Worm (Caenorhabditis elegans) whole organism, L4 larva: ENCODE measurements around the gene dnj-20.
A peak's percentile ranks its signal among the peaks of the same experiment; 100 is the strongest.

Experiments used
- F37D6.2 ChIP-seq: sonication (generic microtip); optimal IDR thresholded peaks from 2 replicates; lab custom pipeline; 2016; ENCODE audit warnings: mild to moderate bottlenecking, missing genetic modification characterization, missing compliant biosample characterization
- F44E2.7 ChIP-seq: fragments of 200-800 bp; sonication (Bioruptor generic); IDR thresholded peaks from 2 replicates; pipeline ENCODE4 v2.1.2; 2022; ENCODE audit warnings: missing genetic modification characterization, missing compliant biosample characterization
- T20F7.1 ChIP-seq: fragments of 200-800 bp; sonication (Bioruptor generic); optimal IDR thresholded peaks from 2 replicates; lab custom pipeline; 2018; ENCODE audit warnings: mild to moderate bottlenecking, missing genetic modification characterization, missing compliant biosample characterization
- Y105C5A.15 ChIP-seq: fragments of 200-800 bp; sonication (Bioruptor generic); IDR thresholded peaks from 2 replicates; pipeline ENCODE4 v1.3.6; 2022; ENCODE audit warnings: missing genetic modification characterization, missing compliant biosample characterization
- Y48G9A.11 ChIP-seq: fragments of 200-800 bp; sonication (Bioruptor generic); IDR thresholded peaks from 2 replicates; pipeline ENCODE4 v1.3.6; 2022; ENCODE audit warnings: missing genetic modification reagents, missing genetic modification characterization, missing compliant biosample characterization
- ZK546.5 ChIP-seq, 2 experiments: sonication (generic microtip); optimal IDR thresholded peaks; 2 replicates each; lab custom pipeline; 2017; ENCODE audit warnings: missing biosample characterization in 2 of 2, missing genetic modification characterization in 2 of 2
- aha-1 ChIP-seq: fragments of 150-350 bp; peaks from one replicate; lab custom pipeline; 2014; ENCODE audit warnings: missing biosample characterization, missing genetic modification characterization
- aly-2 ChIP-seq: sonication (generic microtip); optimal IDR thresholded peaks from 2 replicates; lab custom pipeline; 2018; ENCODE audit warnings: missing biosample characterization, missing genetic modification characterization
- arid-1 ChIP-seq: fragments of 200-800 bp; sonication (Bioruptor generic); conservative IDR thresholded peaks from 2 replicates; pipeline ENCODE4 v1.3.6; 2022; ENCODE audit warnings: missing genetic modification reagents, missing genetic modification characterization, missing compliant biosample characterization
- attf-4 ChIP-seq: sonication (generic microtip); optimal IDR thresholded peaks from 3 replicates; lab custom pipeline; 2017; ENCODE audit warnings: missing biosample characterization, missing genetic modification characterization
- ceh-20 ChIP-seq: fragments of 200-800 bp; sonication (Bioruptor generic); IDR thresholded peaks from 2 replicates; pipeline ENCODE4 v1.3.6; 2022; ENCODE audit warnings: missing genetic modification reagents, missing genetic modification characterization, missing compliant biosample characterization
- ceh-44 ChIP-seq: fragments of 200-800 bp; sonication (Bioruptor generic); IDR thresholded peaks from 2 replicates; pipeline ENCODE4 v1.3.6; 2022; ENCODE audit warnings: missing genetic modification reagents, missing genetic modification characterization, missing compliant biosample characterization
- ceh-82 ChIP-seq: sonication (generic microtip); optimal IDR thresholded peaks from 2 replicates; lab custom pipeline; 2017; ENCODE audit warnings: missing biosample characterization, missing genetic modification characterization
- ces-1 ChIP-seq: fragments of 150-350 bp; sonication (generic microtip); optimal IDR thresholded peaks from 4 replicates; lab custom pipeline; 2014; ENCODE audit warnings: missing biosample characterization, missing genetic modification reagents, missing genetic modification characterization
- cey-2 ChIP-seq: sonication (generic microtip); optimal IDR thresholded peaks from 3 replicates; lab custom pipeline; 2017; ENCODE audit warnings: missing genetic modification characterization, mild to moderate bottlenecking, missing compliant biosample characterization, antibody characterized with exemption, borderline replicate concordance; ENCODE audit not compliant: insufficient read depth
- ctbp-1 ChIP-seq: fragments of 200-800 bp; sonication (Bioruptor generic); IDR thresholded peaks from 2 replicates; pipeline ENCODE4 v1.3.6; 2022; ENCODE audit warnings: missing genetic modification reagents, missing genetic modification characterization, missing compliant biosample characterization
- daf-16 ChIP-seq, 3 experiments: sonication (generic microtip); optimal IDR thresholded peaks; 2 replicates each; lab custom pipeline; 2016 to 2017; ENCODE audit warnings: missing genetic modification characterization in 3 of 3, missing genetic modification reagents in 3 of 3, mild to moderate bottlenecking in 2 of 3, missing compliant biosample characterization in 2 of 3, missing biosample characterization in 1 of 3, moderate library complexity in 1 of 3
- daf-19 ChIP-seq: fragments of 200-800 bp; sonication (Bioruptor generic); conservative IDR thresholded peaks from 2 replicates; pipeline ENCODE4 v1.3.6; 2022; ENCODE audit warnings: missing genetic modification characterization, missing compliant biosample characterization
- daf-8 ChIP-seq: fragments of 200-800 bp; sonication (Bioruptor generic); IDR thresholded peaks from 2 replicates; pipeline ENCODE4 v1.3.6; 2022; ENCODE audit warnings: missing genetic modification characterization, missing compliant biosample characterization
- dmd-6 ChIP-seq: fragments of 200-800 bp; sonication (Bioruptor generic); IDR thresholded peaks from 2 replicates; pipeline ENCODE4 v1.3.6; 2022; ENCODE audit warnings: missing genetic modification reagents, missing genetic modification characterization, missing compliant biosample characterization
- dmd-9 ChIP-seq: fragments of 200-800 bp; sonication (Bioruptor generic); IDR thresholded peaks from 2 replicates; pipeline ENCODE4 v1.3.6; 2022; ENCODE audit warnings: missing genetic modification reagents, missing genetic modification characterization, missing compliant biosample characterization
- duxl-1 ChIP-seq: sonication (generic microtip); optimal IDR thresholded peaks from 2 replicates; lab custom pipeline; 2016; ENCODE audit warnings: mild to moderate bottlenecking, missing genetic modification characterization, moderate library complexity, missing compliant biosample characterization; ENCODE audit not compliant: poor library complexity
- dve-1 ChIP-seq: sonication (generic microtip); optimal IDR thresholded peaks from 2 replicates; lab custom pipeline; 2017; ENCODE audit warnings: antibody characterized with exemption, mild to moderate bottlenecking, missing genetic modification characterization, missing compliant biosample characterization; ENCODE audit not compliant: insufficient read depth
- egl-43 ChIP-seq: fragments of 200-800 bp; sonication (Bioruptor generic); IDR thresholded peaks from 2 replicates; pipeline ENCODE4 v1.3.6; 2022; ENCODE audit warnings: missing genetic modification reagents, missing genetic modification characterization, missing compliant biosample characterization
- hif-1 ChIP-seq, 2 experiments: sonication (generic microtip); optimal IDR thresholded peaks; 2 replicates each; lab custom pipeline; 2016 to 2017; ENCODE audit warnings: missing compliant biosample characterization in 2 of 2, missing genetic modification characterization in 2 of 2, missing genetic modification reagents in 2 of 2, missing genotype in 2 of 2, mild to moderate bottlenecking in 1 of 2
- hlh-11 ChIP-seq: fragments of 200-800 bp; sonication (Bioruptor generic); optimal IDR thresholded peaks from 2 replicates; lab custom pipeline; 2018; ENCODE audit warnings: mild to moderate bottlenecking, missing genetic modification characterization, missing compliant biosample characterization
- hlh-30 ChIP-seq: sonication (generic microtip); optimal IDR thresholded peaks from 2 replicates; lab custom pipeline; 2017; ENCODE audit warnings: antibody characterized with exemption, mild to moderate bottlenecking, missing genetic modification characterization, missing compliant biosample characterization; ENCODE audit not compliant: insufficient read depth
- lir-3 ChIP-seq: sonication (generic microtip); optimal IDR thresholded peaks from 2 replicates; lab custom pipeline; 2016; ENCODE audit warnings: mild to moderate bottlenecking, missing genetic modification characterization, missing compliant biosample characterization
- madf-9 ChIP-seq: fragments of 200-800 bp; sonication (Bioruptor generic); conservative IDR thresholded peaks from 2 replicates; pipeline ENCODE4 v1.3.6; 2022; ENCODE audit warnings: missing genetic modification reagents, missing genetic modification characterization, missing compliant biosample characterization
- mdl-1 ChIP-seq, 2 experiments: fragments of 150-350 bp in 1 of 2; sonication (generic microtip) in 1 of 2; optimal IDR thresholded peaks; 2 replicates each; lab custom pipeline; 2014 to 2017; ENCODE audit warnings: missing biosample characterization in 2 of 2, missing genetic modification characterization in 2 of 2
- mdt-29 ChIP-seq: fragments of 200-800 bp; sonication (Bioruptor generic); IDR thresholded peaks from 2 replicates; pipeline ENCODE4 v1.3.6; 2022; ENCODE audit warnings: missing genetic modification reagents, missing genetic modification characterization, missing compliant biosample characterization
- mep-1 ChIP-seq: fragments of 150-350 bp; sonication (generic microtip); optimal IDR thresholded peaks from 3 replicates; lab custom pipeline; 2014; ENCODE audit warnings: missing biosample characterization, missing genetic modification characterization
- mes-2 ChIP-seq: sonication (generic microtip); optimal IDR thresholded peaks from 2 replicates; lab custom pipeline; 2016; ENCODE audit warnings: missing genotype, mild to moderate bottlenecking, missing genetic modification characterization, missing compliant biosample characterization; ENCODE audit not compliant: poor library complexity, severe bottlenecking
- nhr-10 ChIP-seq: fragments of 150-350 bp; optimal IDR thresholded peaks from 2 replicates; lab custom pipeline; 2014; ENCODE audit warnings: missing biosample characterization, missing genetic modification characterization
- nhr-102 ChIP-seq: sonication (generic microtip); optimal IDR thresholded peaks from 2 replicates; lab custom pipeline; 2016; ENCODE audit warnings: mild to moderate bottlenecking, missing genetic modification characterization, moderate library complexity, missing compliant biosample characterization
- nhr-11 ChIP-seq: fragments of 150-350 bp; optimal IDR thresholded peaks from 2 replicates; lab custom pipeline; 2014; ENCODE audit warnings: missing biosample characterization, missing genetic modification characterization
- nhr-111 ChIP-seq: fragments of 200-800 bp; sonication (Bioruptor generic); optimal IDR thresholded peaks from 2 replicates; lab custom pipeline; 2018; ENCODE audit warnings: mild to moderate bottlenecking, missing genetic modification characterization, missing compliant biosample characterization
- nhr-28 ChIP-seq: fragments of 150-350 bp; optimal IDR thresholded peaks from 2 replicates; lab custom pipeline; 2014; ENCODE audit warnings: missing biosample characterization, missing genetic modification characterization
- nhr-76 ChIP-seq: fragments of 150-350 bp; optimal IDR thresholded peaks from 2 replicates; lab custom pipeline; 2014; ENCODE audit warnings: missing biosample characterization, missing genetic modification characterization
- rbr-2 ChIP-seq: sonication (generic microtip); optimal IDR thresholded peaks from 2 replicates; lab custom pipeline; 2016; ENCODE audit warnings: missing genotype, missing genetic modification characterization, missing compliant biosample characterization
- saeg-2 ChIP-seq: fragments of 200-800 bp; sonication (Bioruptor generic); IDR thresholded peaks from 2 replicates; pipeline ENCODE4 v1.3.6; 2022; ENCODE audit warnings: missing genetic modification reagents, missing genetic modification characterization, missing compliant biosample characterization
- sdz-12 ChIP-seq: fragments of 200-800 bp; sonication (Bioruptor generic); optimal IDR thresholded peaks from 2 replicates; lab custom pipeline; 2018; ENCODE audit warnings: mild to moderate bottlenecking, missing genetic modification characterization, missing compliant biosample characterization
- set-16 ChIP-seq: fragments of 200-800 bp; sonication (Bioruptor generic); IDR thresholded peaks from 2 replicates; pipeline ENCODE4 v1.3.6; 2022; ENCODE audit warnings: missing genetic modification reagents, missing genetic modification characterization, missing compliant biosample characterization
- snpc-4 ChIP-seq: fragments of 150-350 bp; optimal IDR thresholded peaks from 2 replicates; lab custom pipeline; 2014; ENCODE audit warnings: missing biosample characterization, missing genetic modification characterization
- spr-1 ChIP-seq: sonication (generic microtip); optimal IDR thresholded peaks from 2 replicates; lab custom pipeline; 2016; ENCODE audit warnings: mild to moderate bottlenecking, missing genetic modification characterization, missing compliant biosample characterization
- spr-3 ChIP-seq: fragments of 200-800 bp; sonication (Bioruptor generic); optimal IDR thresholded peaks from 2 replicates; lab custom pipeline; 2018; ENCODE audit warnings: mild to moderate bottlenecking, missing genetic modification characterization, missing compliant biosample characterization
- tag-97 ChIP-seq: fragments of 200-800 bp; sonication (Bioruptor generic); IDR thresholded peaks from 2 replicates; pipeline ENCODE4 v1.3.6; 2022; ENCODE audit warnings: missing genetic modification characterization, missing compliant biosample characterization
- zfp-2 ChIP-seq: sonication (generic microtip); optimal IDR thresholded peaks from 2 replicates; lab custom pipeline; 2016; ENCODE audit warnings: mild to moderate bottlenecking, missing genetic modification characterization, missing compliant biosample characterization
- zip-11 ChIP-seq: fragments of 200-800 bp; sonication (Bioruptor generic); IDR thresholded peaks from 2 replicates; pipeline ENCODE4 v1.3.6; 2022; ENCODE audit warnings: missing genetic modification characterization, missing compliant biosample characterization
- zip-2 ChIP-seq: fragments of 150-350 bp; optimal IDR thresholded peaks from 2 replicates; lab custom pipeline; 2014; ENCODE audit warnings: missing biosample characterization, missing genetic modification characterization

The dnj-20 gene

ce11 chrII:9591071-9591470 is 32.9 kb downstream of the dnj-20 start, which contains the start of the genes E02H1.1 and tag-124 (continued):
- TF ChIP-seq nhr-102 (tag; lab: Kevin White, UChicago) (peak; percentile 48), dmd-6 (GFP tag; lab: Robert Waterston, UW) (peak; percentile 73), nhr-11 (tag; lab: Kevin White, UChicago) (peak; percentile 87), mdt-29 (no peak), zfp-2 (no peak), nhr-111 (GFP tag; lab: Kevin White, UChicago) (no peak), ceh-82 (tag; lab: Kevin White, UChicago) (no peak), ZK546.5 (tag; optimal IDR thresholded peaks at IDR 0.05; lab: Kevin White, UChicago) (no peak), Y48G9A.11 (GFP tag; lab: Robert Waterston, UW) (peak; percentile 70; the same call in 1 of the 2 replicates), ctbp-1 (GFP tag; lab: Robert Waterston, UW) (0 out of 2 replicates have a peak, but pooled peaks have one; percentile 31), ceh-44 (GFP tag; lab: Robert Waterston, UW) (no peak), nhr-28 (tag; lab: Kevin White, UChicago) (peak; percentile 35), snpc-4 (tag; lab: Kevin White, UChicago) (no peak), hlh-11 (tag; lab: Kevin White, UChicago) (peak; percentile 33), hif-1 (tag; optimal IDR thresholded peaks at IDR 0.05; lab: Kevin White, UChicago) (peak in 1 of 2 experiments; percentile 90), daf-16 (GFP tag; optimal IDR thresholded peaks at IDR 0.05; lab: Kevin White, UChicago) (peak in 1 of 2 experiments; percentile 11), daf-16 (tag; optimal IDR thresholded peaks at IDR 0.05; lab: Kevin White, UChicago) (peak; percentile 23), daf-8 (no peak), lir-3 (tag; lab: Kevin White, UChicago) (no peak), ceh-20 (GFP tag; lab: Robert Waterston, UW) (peak; percentile 49; the same call in 1 of the 2 replicates), mes-2 (tag; lab: Kevin White, UChicago) (peak; percentile 99), T20F7.1 (GFP tag; lab: Kevin White, UChicago) (peak; percentile 82), daf-19 (no peak), rbr-2 (tag; lab: Kevin White, UChicago) (peak; percentile 46), saeg-2 (GFP tag; lab: Robert Waterston, UW) (no peak), zip-2 (tag; lab: Kevin White, UChicago) (peak; percentile 78), arid-1 (GFP tag; lab: Robert Waterston, UW) (no peak), mdl-1 (tag; optimal IDR thresholded peaks at IDR 0.05; lab: Kevin White, UChicago) (no peak), attf-4 (tag; lab: Kevin White, UChicago) (no peak), Y105C5A.15 (GFP tag; lab: Robert Waterston, UW) (no peak), spr-3 (GFP tag; lab: Kevin White, UChicago) (no peak), cey-2 (tag; lab: Kevin White, UChicago) (no peak), ces-1 (GFP tag; lab: Kevin White, UChicago) (no peak), aha-1 (tag; lab: Kevin White, UChicago) (peak; percentile 49), hlh-30 (peak; percentile 42), tag-97 (GFP tag; lab: Robert Waterston, UW) (0 out of 2 replicates have a peak, but pooled peaks have one; percentile 51), mep-1 (tag; lab: Kevin White, UChicago) (peak; percentile 69), dve-1 (tag; lab: Kevin White, UChicago) (peak; percentile 66), duxl-1 (tag; lab: Kevin White, UChicago) (peak; percentile 86), dmd-9 (GFP tag; lab: Robert Waterston, UW) (peak; percentile 93), zip-11 (no peak), spr-1 (tag; lab: Kevin White, UChicago) (no peak), nhr-10 (tag; lab: Kevin White, UChicago) (no peak), F44E2.7 (GFP tag; lab: Robert Waterston, UW) (no peak), aly-2 (tag; lab: Kevin White, UChicago) (no peak), madf-9 (GFP tag; lab: Robert Waterston, UW) (peak; percentile 66), set-16 (GFP tag; lab: Robert Waterston, UW) (no peak), sdz-12 (GFP tag; lab: Kevin White, UChicago) (no peak), egl-43 (GFP tag; lab: Robert Waterston, UW) (no peak), F37D6.2 (tag; lab: Kevin White, UChicago) (no peak), nhr-76 (tag; lab: Kevin White, UChicago) (no peak)
